Fruit fly (Drosophila melanogaster) whole organism: ENCODE results near the gene kz.

ENCODE experiments used
- Dll ChIP-seq: fragments of >200 bp; optimal IDR thresholded peaks from 2 replicates; lab custom pipeline; 2017
- pan ChIP-seq: fragments of >200 bp; optimal IDR thresholded peaks from 2 replicates; lab custom pipeline; 2017
- psq ChIP-seq: fragments of >200 bp; optimal IDR thresholded peaks from 2 replicates; lab custom pipeline; 2017

- no peak for TF ChIP-seq psq (lab: Kevin White, UChicago)
- TF ChIP-seq pan (lab: Kevin White, UChicago): no peak
- no peak for TF ChIP-seq Dll (lab: Kevin White, UChicago)
Measured at dm6 chrX:2208641-2209241, 33.1 kb downstream of the kz start.
